Fruit fly (Drosophila melanogaster) whole organism, embryonic: ENCODE results near the gene CG32811.
A peak's percentile ranks its signal among the peaks of the same experiment; 100 is the strongest.

ENCODE experiments used
- Adf1 ChIP-seq: fragments of 200-800 bp; sonication (Bioruptor generic); IDR thresholded peaks from 2 replicates; pipeline ENCODE4 v1.3.6; 2022; ENCODE audit warnings: missing biosample characterization, missing genetic modification characterization
- Aef1 ChIP-seq: fragments of 200-800 bp; sonication (Bioruptor generic); IDR thresholded peaks from 3 replicates; pipeline ENCODE4 v1.3.6; 2022; ENCODE audit warnings: missing biosample characterization, missing genetic modification characterization
- Asciz ChIP-seq: fragments of 200-800 bp; sonication (Bioruptor generic); optimal IDR thresholded peaks from 2 replicates; lab custom pipeline; 2017; ENCODE audit warnings: missing biosample characterization, mild to moderate bottlenecking, missing genetic modification characterization, missing genetic modification reagents
- Blimp-1 ChIP-seq: fragments of 200-800 bp; sonication (Bioruptor generic); optimal IDR thresholded peaks from 3 replicates; lab custom pipeline; 2018; ENCODE audit warnings: missing biosample characterization, missing genetic modification characterization, mild to moderate bottlenecking, moderate library complexity, missing genetic modification reagents
- CG10462 ChIP-seq: fragments of 200-800 bp; sonication (Bioruptor generic); optimal IDR thresholded peaks from 2 replicates; lab custom pipeline; 2016; ENCODE audit warnings: missing biosample characterization, missing genetic modification characterization
- CG10979 ChIP-seq: fragments of 200-800 bp; sonication (Bioruptor generic); optimal IDR thresholded peaks from 2 replicates; lab custom pipeline; 2018; ENCODE audit warnings: missing biosample characterization, mild to moderate bottlenecking, missing genetic modification characterization, moderate library complexity
- CG14014 ChIP-seq: fragments of 200-800 bp; sonication (Bioruptor generic); IDR thresholded peaks from 2 replicates; pipeline ENCODE4 v1.3.6; 2022; ENCODE audit warnings: missing biosample characterization, missing genetic modification characterization
- CG14965 ChIP-seq: fragments of 200-800 bp; sonication (Bioruptor generic); optimal IDR thresholded peaks from 2 replicates; lab custom pipeline; 2016; ENCODE audit warnings: missing biosample characterization, missing genetic modification characterization, borderline replicate concordance
- CG17361 ChIP-seq: fragments of 200-800 bp; sonication (Bioruptor generic); IDR thresholded peaks from 3 replicates; pipeline ENCODE4 v1.3.6; 2022; ENCODE audit warnings: missing biosample characterization, missing genetic modification characterization
- CG18476 ChIP-seq: fragments of 200-800 bp; sonication (Bioruptor generic); optimal IDR thresholded peaks from 2 replicates; lab custom pipeline; 2016; ENCODE audit warnings: missing biosample characterization, mild to moderate bottlenecking, missing genetic modification characterization
- CG30403 ChIP-seq: fragments of 200-800 bp; sonication (Bioruptor generic); optimal IDR thresholded peaks from 3 replicates; lab custom pipeline; 2016; ENCODE audit warnings: missing biosample characterization, missing genetic modification characterization
- CG34224 ChIP-seq: fragments of 200-800 bp; sonication (Bioruptor generic); IDR thresholded peaks from 3 replicates; pipeline ENCODE4 v1.3.6; 2022; ENCODE audit warnings: missing biosample characterization, missing genetic modification characterization; ENCODE audit not compliant: partially characterized antibody
- CG42726 ChIP-seq: fragments of 200-800 bp; sonication (Bioruptor generic); IDR thresholded peaks from 2 replicates; pipeline ENCODE4 v1.3.6; 2022; ENCODE audit warnings: missing biosample characterization, missing genetic modification characterization; ENCODE audit not compliant: partially characterized antibody
- CG43689 ChIP-seq: fragments of 200-800 bp; sonication (Bioruptor generic); IDR thresholded peaks from 2 replicates; pipeline ENCODE4 v1.3.6; 2022; ENCODE audit warnings: missing biosample characterization, missing genetic modification characterization
- CG6791 ChIP-seq: fragments of 200-800 bp; sonication (Bioruptor generic); IDR thresholded peaks from 3 replicates; pipeline ENCODE4 v1.3.6; 2022; ENCODE audit warnings: missing biosample characterization, missing genetic modification characterization; ENCODE audit not compliant: partially characterized antibody
- CG6854 ChIP-seq: fragments of 200-800 bp; sonication (Bioruptor generic); optimal IDR thresholded peaks from 3 replicates; lab custom pipeline; 2017; ENCODE audit warnings: missing biosample characterization, mild to moderate bottlenecking, missing genetic modification characterization
- CG8089 ChIP-seq: fragments of 200-800 bp; sonication (Bioruptor generic); optimal IDR thresholded peaks from 3 replicates; lab custom pipeline; 2016; ENCODE audit warnings: missing biosample characterization, missing genetic modification characterization
- CTCF ChIP-seq: fragments of 200-800 bp; sonication (Bioruptor generic); optimal IDR thresholded peaks from 2 replicates; lab custom pipeline; 2017; ENCODE audit warnings: missing biosample characterization, mild to moderate bottlenecking, missing genetic modification characterization, moderate library complexity
- Camta ChIP-seq: fragments of 200-800 bp; sonication (Bioruptor generic); optimal IDR thresholded peaks from 2 replicates; lab custom pipeline; 2016; ENCODE audit warnings: missing biosample characterization, missing genetic modification characterization
- CkIIα-i1 ChIP-seq: fragments of 200-800 bp; sonication (Bioruptor generic); IDR thresholded peaks from 2 replicates; pipeline ENCODE4 v1.3.6; 2022; ENCODE audit warnings: missing biosample characterization, missing genetic modification characterization
- Dad ChIP-seq: fragments of 200-800 bp; sonication (Bioruptor generic); optimal IDR thresholded peaks from 3 replicates; lab custom pipeline; 2016; ENCODE audit warnings: missing biosample characterization, missing genetic modification characterization
- Dbx ChIP-seq: fragments of 200-800 bp; sonication (Bioruptor generic); IDR thresholded peaks from 3 replicates; pipeline ENCODE4 v1.3.6; 2022; ENCODE audit warnings: missing biosample characterization, missing genetic modification characterization
- Deaf1 ChIP-seq: fragments of 200-800 bp; optimal IDR thresholded peaks from 3 replicates; lab custom pipeline; 2019; ENCODE audit warnings: missing biosample characterization, mild to moderate bottlenecking, missing genetic modification characterization, moderate library complexity
- Dll ChIP-seq: fragments of 200-800 bp; sonication (Bioruptor generic); IDR thresholded peaks from 4 replicates; pipeline ENCODE4 v1.3.6; 2022; ENCODE audit warnings: missing biosample characterization, missing genetic modification characterization; ENCODE audit not compliant: partially characterized antibody
- Dp ChIP-seq: fragments of 200-800 bp; sonication (Bioruptor generic); optimal IDR thresholded peaks from 2 replicates; lab custom pipeline; 2018; ENCODE audit warnings: missing biosample characterization, mild to moderate bottlenecking, missing genetic modification characterization, moderate library complexity
- Eip74EF ChIP-seq, 2 experiments: fragments of 200-800 bp in 1 of 2; fragments of >200 bp in 1 of 2; sonication (Bioruptor generic) in 1 of 2; optimal IDR thresholded peaks; 2 replicates each; lab custom pipeline; 2017 to 2019; ENCODE audit warnings: missing biosample characterization in 2 of 2, missing genetic modification characterization in 2 of 2, mild to moderate bottlenecking in 1 of 2, moderate library complexity in 1 of 2
- Lim3 ChIP-seq: fragments of 200-800 bp; sonication (Bioruptor generic); IDR thresholded peaks from 2 replicates; pipeline ENCODE4 v1.3.6; 2022; ENCODE audit warnings: missing biosample characterization, missing genetic modification characterization
- Med ChIP-seq: fragments of 200-800 bp; sonication (Bioruptor generic); peaks from one replicate; lab custom pipeline; 2016; ENCODE audit warnings: missing biosample characterization, missing genetic modification characterization, mild to moderate bottlenecking, inconsistent platforms, moderate library complexity
- Six4 ChIP-seq: fragments of 200-800 bp; sonication (Bioruptor generic); optimal IDR thresholded peaks from 2 replicates; lab custom pipeline; 2016; ENCODE audit warnings: missing biosample characterization, missing genetic modification characterization
- Sry-β ChIP-seq: fragments of 200-800 bp; sonication (Bioruptor generic); optimal IDR thresholded peaks from 2 replicates; lab custom pipeline; 2018; ENCODE audit warnings: missing biosample characterization, mild to moderate bottlenecking, missing genetic modification characterization, moderate library complexity
- bab2 ChIP-seq: fragments of 200-800 bp; sonication (Bioruptor generic); optimal IDR thresholded peaks from 2 replicates; lab custom pipeline; 2016; ENCODE audit warnings: missing biosample characterization, missing genetic modification characterization
- dmrt99B ChIP-seq: fragments of 200-800 bp; sonication (Bioruptor generic); optimal IDR thresholded peaks from 2 replicates; lab custom pipeline; 2018; ENCODE audit warnings: missing biosample characterization, mild to moderate bottlenecking, missing genetic modification characterization, moderate library complexity
- emc ChIP-seq: fragments of 200-800 bp; sonication (Bioruptor generic); optimal IDR thresholded peaks from 2 replicates; lab custom pipeline; 2016; ENCODE audit warnings: missing biosample characterization, missing genetic modification characterization
- fd64A ChIP-seq: fragments of 200-800 bp; sonication (Bioruptor generic); optimal IDR thresholded peaks from 3 replicates; lab custom pipeline; 2018; ENCODE audit warnings: missing biosample characterization, mild to moderate bottlenecking, missing genetic modification characterization
- grau ChIP-seq: fragments of 200-800 bp; optimal IDR thresholded peaks from 3 replicates; lab custom pipeline; 2019; ENCODE audit warnings: missing biosample characterization, mild to moderate bottlenecking, missing genetic modification characterization, moderate library complexity
- gt ChIP-seq: fragments of 200-800 bp; sonication (Bioruptor generic); IDR thresholded peaks from 2 replicates; pipeline ENCODE4 v1.3.6; 2022; ENCODE audit warnings: missing biosample characterization, missing genetic modification characterization
- lbe ChIP-seq: fragments of 200-800 bp; sonication (Bioruptor generic); optimal IDR thresholded peaks from 2 replicates; lab custom pipeline; 2016; ENCODE audit warnings: missing biosample characterization, mild to moderate bottlenecking, missing genetic modification characterization
- mld ChIP-seq: fragments of 200-800 bp; sonication (Bioruptor generic); IDR thresholded peaks from 3 replicates; pipeline ENCODE4 v1.3.6; 2022; ENCODE audit warnings: missing biosample characterization, missing genetic modification characterization; ENCODE audit not compliant: partially characterized antibody
- org-1 ChIP-seq: fragments of 200-800 bp; sonication (Bioruptor generic); optimal IDR thresholded peaks from 2 replicates; lab custom pipeline; 2017; ENCODE audit warnings: missing biosample characterization, missing genetic modification characterization
- pfk ChIP-seq: fragments of 200-800 bp; sonication (Bioruptor generic); optimal IDR thresholded peaks from 2 replicates; lab custom pipeline; 2018; ENCODE audit warnings: missing biosample characterization, mild to moderate bottlenecking, missing genetic modification characterization, moderate library complexity
- pita ChIP-seq: fragments of 200-800 bp; sonication (Bioruptor generic); optimal IDR thresholded peaks from 2 replicates; lab custom pipeline; 2017; ENCODE audit warnings: missing biosample characterization, mild to moderate bottlenecking, missing genetic modification characterization
- sd ChIP-seq: fragments of 200-800 bp; sonication (Bioruptor generic); optimal IDR thresholded peaks from 3 replicates; lab custom pipeline; 2018; ENCODE audit warnings: missing biosample characterization, mild to moderate bottlenecking, missing genetic modification characterization, moderate library complexity
- sim ChIP-seq: fragments of 200-800 bp; sonication (Bioruptor generic); IDR thresholded peaks from 2 replicates; pipeline ENCODE4 v1.3.6; 2022; ENCODE audit warnings: missing biosample characterization, missing genetic modification characterization
- ssp ChIP-seq: fragments of 200-800 bp; sonication (Bioruptor generic); IDR thresholded peaks from 2 replicates; pipeline ENCODE4 v1.3.6; 2022; ENCODE audit warnings: missing biosample characterization, missing genetic modification characterization
- stwl ChIP-seq: fragments of 200-800 bp; sonication (Bioruptor generic); optimal IDR thresholded peaks from 3 replicates; lab custom pipeline; 2018; ENCODE audit warnings: missing biosample characterization, mild to moderate bottlenecking, missing genetic modification characterization, moderate library complexity
- toy ChIP-seq: fragments of 200-800 bp; sonication (Bioruptor generic); IDR thresholded peaks from 2 replicates; pipeline ENCODE4 v1.3.6; 2022; ENCODE audit warnings: missing biosample characterization, missing genetic modification characterization
- unpg ChIP-seq: fragments of 200-800 bp; sonication (Bioruptor generic); optimal IDR thresholded peaks from 3 replicates; lab custom pipeline; 2018; ENCODE audit warnings: missing biosample characterization, mild to moderate bottlenecking, missing genetic modification characterization, moderate library complexity
- zen ChIP-seq: fragments of 200-800 bp; sonication (Bioruptor generic); optimal IDR thresholded peaks from 3 replicates; lab custom pipeline; 2018; ENCODE audit warnings: missing biosample characterization, mild to moderate bottlenecking, missing genetic modification characterization, moderate library complexity
- zfh1 ChIP-seq: fragments of 200-800 bp; sonication (Bioruptor generic); IDR thresholded peaks from 3 replicates; pipeline ENCODE4 v1.3.6; 2022; ENCODE audit warnings: missing biosample characterization, missing genetic modification characterization

CG32811 gene

DNA sequence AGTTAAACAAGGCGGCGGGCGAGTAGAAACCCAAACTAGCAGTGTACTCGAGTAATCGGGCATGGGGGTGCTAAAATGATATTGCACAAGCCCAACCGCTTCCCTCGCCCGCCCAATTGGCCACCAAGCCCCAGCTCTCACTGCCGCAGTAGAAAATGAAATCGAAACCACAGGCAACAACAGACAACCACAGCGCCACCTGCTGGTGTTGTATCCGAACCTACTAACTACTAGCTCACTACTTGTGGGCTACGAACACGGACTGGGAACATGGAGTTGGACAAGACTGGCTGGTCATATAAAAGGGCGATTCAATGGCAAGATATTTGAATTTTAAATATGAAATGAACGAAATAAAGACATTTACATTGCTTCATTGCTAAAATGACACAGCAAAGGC is 1.7 kb upstream of the CG32811 start:
- TF ChIP-seq Blimp-1 (GFP tag; lab: Kevin White, UChicago) (peak; percentile 13), Camta (GFP tag; lab: Kevin White, UChicago) (no peak), CG10979 (tag; lab: Kevin White, UChicago) (peak; percentile 70), CTCF (GFP tag; lab: Kevin White, UChicago) (peak; percentile 87)

DNA sequence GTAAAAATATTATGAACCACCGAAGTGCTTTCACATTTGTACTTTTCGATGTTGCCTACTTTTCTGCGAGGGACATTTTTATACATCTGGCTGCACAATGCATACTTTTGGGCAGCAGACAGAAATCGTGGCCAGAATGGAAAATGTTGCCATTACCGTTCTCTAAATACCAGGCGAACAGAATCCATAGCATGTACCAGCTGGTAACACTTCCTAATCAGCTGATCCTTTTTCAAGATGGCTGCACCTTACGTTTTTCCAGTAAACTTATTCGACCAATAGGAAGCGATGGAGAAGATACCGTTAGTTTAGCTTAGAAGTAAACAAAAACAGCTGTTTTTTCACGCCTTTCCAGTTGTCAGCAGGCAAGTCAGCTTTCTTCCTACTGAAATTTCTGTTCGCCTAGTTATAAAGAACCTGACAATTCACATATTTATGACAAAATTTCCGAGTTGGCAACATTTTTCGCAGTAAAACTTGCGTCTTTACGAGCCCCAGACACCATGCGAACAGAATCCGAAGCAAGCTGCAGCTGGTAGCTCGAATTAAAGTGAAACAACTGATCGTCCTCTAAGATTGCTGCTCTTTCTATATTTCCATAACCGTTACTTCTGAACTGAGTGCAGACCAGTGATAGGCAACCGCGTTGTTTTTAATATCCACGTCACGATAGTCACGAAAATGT is 9.1 kb downstream of the CG32811 start:
- TF ChIP-seq CG42726 (GFP tag; lab: Robert Waterston, UW), result no peak
- no peak for TF ChIP-seq zfh1 (GFP tag; lab: Robert Waterston, UW)
- no peak for TF ChIP-seq Asciz
- no peak for TF ChIP-seq grau (tag; lab: Kevin White, UChicago)
- no peak for TF ChIP-seq Eip74EF (GFP tag; optimal IDR thresholded peaks at IDR 0.05; lab: Kevin White, UChicago)
- TF ChIP-seq org-1, result no peak
- TF ChIP-seq bab2 (GFP tag; lab: Kevin White, UChicago), result no peak
- no peak for TF ChIP-seq Dad (GFP tag; lab: Kevin White, UChicago)
- TF ChIP-seq Dbx (GFP tag; lab: Robert Waterston, UW), result no peak
- peak; percentile 67 for TF ChIP-seq CG10462 (GFP tag; lab: Kevin White, UChicago)
- no peak for TF ChIP-seq Six4
- no peak for TF ChIP-seq CG18476 (GFP tag; lab: Kevin White, UChicago)
- TF ChIP-seq dmrt99B (tag; lab: Kevin White, UChicago), result no peak
- TF ChIP-seq Dll (GFP tag; lab: Robert Waterston, UW), result 0 out of 4 replicates have a peak, but pooled peaks have one; percentile 14
- TF ChIP-seq Adf1 (GFP tag; lab: Robert Waterston, UW), result no peak
- no peak for TF ChIP-seq CG34224 (GFP tag; lab: Robert Waterston, UW)
- no peak for TF ChIP-seq ssp
- TF ChIP-seq Med (GFP tag; lab: Kevin White, UChicago), result peak; percentile 53
- no peak for TF ChIP-seq unpg (GFP tag; lab: Kevin White, UChicago)
- TF ChIP-seq CG14014 (GFP tag; lab: Robert Waterston, UW), result no peak
- TF ChIP-seq Deaf1, result no peak
- no peak for TF ChIP-seq gt
- peak; percentile 41 for TF ChIP-seq sd (tag; lab: Kevin White, UChicago)
- no peak for TF ChIP-seq CG17361 (GFP tag; lab: Robert Waterston, UW)
- no peak for TF ChIP-seq lbe (GFP tag; lab: Kevin White, UChicago)
- no peak for TF ChIP-seq CG43689
- no peak for TF ChIP-seq zen
- TF ChIP-seq fd64A (GFP tag; lab: Kevin White, UChicago), result no peak
- TF ChIP-seq Sry-β, result no peak
- no peak for TF ChIP-seq CG6854 (GFP tag; lab: Kevin White, UChicago)
- TF ChIP-seq Aef1 (GFP tag; lab: Robert Waterston, UW), result no peak
- no peak for TF ChIP-seq pita (GFP tag; lab: Kevin White, UChicago)
- peak; percentile 38; the same call in 1 of the 3 replicates for TF ChIP-seq CG6791
- no peak for TF ChIP-seq CG8089 (GFP tag; lab: Kevin White, UChicago)
- TF ChIP-seq mld, result no peak
- no peak for TF ChIP-seq CG14965
- no peak for TF ChIP-seq emc
- no peak for TF ChIP-seq toy (GFP tag; lab: Robert Waterston, UW)
- TF ChIP-seq stwl (tag; lab: Kevin White, UChicago), result peak; percentile 17
- TF ChIP-seq CG30403, result no peak
- TF ChIP-seq pfk (GFP tag; lab: Kevin White, UChicago), result no peak
- TF ChIP-seq Lim3 (GFP tag; lab: Robert Waterston, UW), result no peak
- no peak for TF ChIP-seq Dp (GFP tag; lab: Kevin White, UChicago)
- TF ChIP-seq CkIIα-i1, result no peak
- no peak for TF ChIP-seq sim
